Fruit fly (Drosophila melanogaster): ENCODE data around the gene Tbc1d15-17.

Gene Tbc1d15-17

DNA sequence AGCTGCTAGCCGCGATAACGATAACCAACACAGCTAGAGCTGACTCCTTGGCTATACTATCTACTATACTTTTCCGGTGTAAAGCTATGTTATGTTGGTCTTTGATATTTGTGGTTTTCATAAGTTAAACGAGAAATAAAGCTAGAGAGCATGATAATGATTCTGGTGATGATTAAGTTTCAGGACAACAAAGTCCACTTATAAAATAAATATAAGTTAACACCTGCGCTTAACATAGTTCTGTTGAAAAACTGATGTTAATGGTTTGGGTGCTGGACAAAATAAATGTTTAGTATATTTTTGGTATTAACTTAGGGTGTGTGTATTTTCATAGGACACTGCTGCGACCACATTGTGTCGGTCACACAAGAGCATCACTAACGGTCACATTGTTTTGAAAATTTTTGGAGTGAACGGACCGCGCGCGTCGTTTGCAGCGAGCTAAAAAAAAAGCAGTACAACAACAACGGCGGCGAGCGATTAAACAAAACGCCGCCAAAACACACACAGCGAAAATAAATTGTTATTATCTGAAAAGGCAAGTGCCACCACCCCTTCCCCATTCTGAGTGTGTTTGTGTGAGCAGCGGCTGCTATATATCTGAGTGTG lies 48.2 kb upstream of the Tbc1d15-17 start, which contains the start of the genes CG33635 and spen (continued):
- TF ChIP-seq Dp (GFP tag; optimal IDR thresholded peaks at IDR 0.05) = peak; percentile 38
- no peak for TF ChIP-seq NK7.1 (GFP tag; optimal IDR thresholded peaks at IDR 0.05)
- TF ChIP-seq nmo (GFP tag; optimal IDR thresholded peaks at IDR 0.05) = peak; percentile 63
- no peak for TF ChIP-seq CG3065 (GFP tag; optimal IDR thresholded peaks at IDR 0.05)
- no peak for TF ChIP-seq CG2199 (GFP tag; IDR thresholded peaks at IDR 0.05)
- no peak for TF ChIP-seq Ada2b (GFP tag; IDR thresholded peaks at IDR 0.05)
- peak; percentile 49 for TF ChIP-seq corto (GFP tag; optimal IDR thresholded peaks at IDR 0.05)
- peak; percentile 61 for TF ChIP-seq onecut (GFP tag; IDR thresholded peaks at IDR 0.05)
- TF ChIP-seq NfI (GFP tag; optimal IDR thresholded peaks at IDR 0.05) = peak; percentile 11
- peak; percentile 33 for TF ChIP-seq wek (GFP tag; optimal IDR thresholded peaks at IDR 0.05)
- TF ChIP-seq run (tag; optimal IDR thresholded peaks at IDR 0.05) = peak; percentile 66
- TF ChIP-seq ranshi (GFP tag; IDR thresholded peaks at IDR 0.05) = no peak
- no peak for TF ChIP-seq dan (GFP tag; IDR thresholded peaks at IDR 0.05)
- TF ChIP-seq CG8359 (GFP tag; optimal IDR thresholded peaks at IDR 0.05; ENCODE audit: borderline replicate concordance) = no peak
- TF ChIP-seq nom (GFP tag; optimal IDR thresholded peaks at IDR 0.05) = peak; percentile 72
- TF ChIP-seq Nf-YC (tag; optimal IDR thresholded peaks at IDR 0.05) = peak; percentile 45
- TF ChIP-seq BtbVII (GFP tag; optimal IDR thresholded peaks at IDR 0.05) = peak; percentile 71
- no peak for TF ChIP-seq lmd (GFP tag; IDR thresholded peaks at IDR 0.05)
- peak; percentile 76 for TF ChIP-seq CG3407 (GFP tag; optimal IDR thresholded peaks at IDR 0.05)
- peak; percentile 57 for TF ChIP-seq CG12391 (tag; optimal IDR thresholded peaks at IDR 0.05)
- TF ChIP-seq fd3F (GFP tag; optimal IDR thresholded peaks at IDR 0.05) = no peak
- peak; percentile 65 for TF ChIP-seq lab (GFP tag; optimal IDR thresholded peaks at IDR 0.05)
- no peak for TF ChIP-seq rib (GFP tag; IDR thresholded peaks at IDR 0.05)
- no peak for TF ChIP-seq pan (optimal IDR thresholded peaks at IDR 0.05)
- no peak for TF ChIP-seq pan (GFP tag; optimal IDR thresholded peaks at IDR 0.05 in 1 of 2, IDR thresholded peaks at IDR 0.05 in 1 of 2)
- no peak for TF ChIP-seq Oli (tag; optimal IDR thresholded peaks at IDR 0.05)
- peak; percentile 74 for TF ChIP-seq CG7271 (tag; optimal IDR thresholded peaks at IDR 0.05)
- no peak for TF ChIP-seq CG7928 (GFP tag; optimal IDR thresholded peaks at IDR 0.05)
- TF ChIP-seq Bteb2 (GFP tag; optimal IDR thresholded peaks at IDR 0.05) = peak; percentile 36
- no peak for TF ChIP-seq CG17361 (GFP tag; IDR thresholded peaks at IDR 0.05)
- peak; percentile 48 for TF ChIP-seq bigmax (GFP tag; optimal IDR thresholded peaks at IDR 0.05)
- no peak for TF ChIP-seq CG16863 (GFP tag; optimal IDR thresholded peaks at IDR 0.05)
- peak; percentile 68 for TF ChIP-seq Fer1 (GFP tag; optimal IDR thresholded peaks at IDR 0.05)
- peak; percentile 21 for TF ChIP-seq CG10209 (GFP tag; optimal IDR thresholded peaks at IDR 0.05)
- TF ChIP-seq Drgx (GFP tag; IDR thresholded peaks at IDR 0.05) = no peak
- peak; percentile 30 for TF ChIP-seq Side (GFP tag; optimal IDR thresholded peaks at IDR 0.05)
- TF ChIP-seq CG6813 (GFP tag; optimal IDR thresholded peaks at IDR 0.05) = no peak
- TF ChIP-seq CG4360 (GFP tag; IDR thresholded peaks at IDR 0.05) = no peak
- TF ChIP-seq CG15514 (GFP tag; optimal IDR thresholded peaks at IDR 0.05) = peak; percentile 76
- TF ChIP-seq Hr39 (optimal IDR thresholded peaks at IDR 0.05) = no peak
- peak; percentile 75 for TF ChIP-seq Hmr (GFP tag; optimal IDR thresholded peaks at IDR 0.05)
- TF ChIP-seq HmgZ (tag; optimal IDR thresholded peaks at IDR 0.05) = peak; percentile 70
- peak; percentile 82 for TF ChIP-seq CG8924 (tag; optimal IDR thresholded peaks at IDR 0.05)
- peak; percentile 4 for TF ChIP-seq CG7839 (tag; optimal IDR thresholded peaks at IDR 0.05)
- peak; percentile 51 for TF ChIP-seq ERR (GFP tag; optimal IDR thresholded peaks at IDR 0.05)
- TF ChIP-seq Atf-2 (GFP tag; optimal IDR thresholded peaks at IDR 0.05) = no peak
- no peak for TF ChIP-seq Scr (GFP tag; IDR thresholded peaks at IDR 0.05; ENCODE audit: partially characterized antibody)
- TF ChIP-seq ac (GFP tag; optimal IDR thresholded peaks at IDR 0.05) = no peak
- peak; percentile 57 for TF ChIP-seq CG6854 (GFP tag; optimal IDR thresholded peaks at IDR 0.05)
- TF ChIP-seq Nf-YB (GFP tag; optimal IDR thresholded peaks at IDR 0.05) = no peak
